Worm (Caenorhabditis elegans) whole organism, L3 larva: Measurements from ENCODE around the gene T19H5.7.
"Not testable (repeated sequence)": the region's sequence is repeated elsewhere in the genome, so short reads cannot be mapped to it uniquely, and the experiment has no call there.

ENCODE experiments used
- ZK546.5 ChIP-seq: sonication (generic microtip); optimal IDR thresholded peaks from 2 replicates; lab custom pipeline; 2017; ENCODE audit warnings: missing biosample characterization, missing genetic modification characterization
- ama-1 ChIP-seq: fragments of 150-350 bp; optimal IDR thresholded peaks from 2 replicates; lab custom pipeline; 2018
- ceh-16 ChIP-seq: sonication (generic microtip); optimal IDR thresholded peaks from 2 replicates; lab custom pipeline; 2017; ENCODE audit warnings: missing biosample characterization, missing genetic modification characterization
- ceh-28 ChIP-seq: fragments of 150-350 bp; optimal IDR thresholded peaks from 2 replicates; lab custom pipeline; 2014; ENCODE audit warnings: missing biosample characterization, missing genetic modification reagents, missing genetic modification characterization
- ceh-82 ChIP-seq: fragments of 150-350 bp; optimal IDR thresholded peaks from 2 replicates; lab custom pipeline; 2014; ENCODE audit warnings: missing biosample characterization, missing genetic modification characterization
- daf-12 ChIP-seq: fragments of 150-350 bp; optimal IDR thresholded peaks from 2 replicates; lab custom pipeline; 2014; ENCODE audit warnings: missing biosample characterization, missing genetic modification reagents, missing genetic modification characterization
- egl-27 ChIP-seq: sonication (generic microtip); optimal IDR thresholded peaks from 4 replicates; lab custom pipeline; 2017; ENCODE audit warnings: missing biosample characterization, missing genetic modification reagents, missing genetic modification characterization
- egl-5 ChIP-seq: fragments of 150-350 bp; optimal IDR thresholded peaks from 2 replicates; lab custom pipeline; 2017; ENCODE audit warnings: missing biosample characterization, missing genetic modification reagents, missing genetic modification characterization, inconsistent platforms
- elt-2 ChIP-seq: sonication (generic microtip); optimal IDR thresholded peaks from 2 replicates; lab custom pipeline; 2016; ENCODE audit warnings: missing genetic modification reagents, mild to moderate bottlenecking, missing genetic modification characterization, missing compliant biosample characterization
- elt-3 ChIP-seq, 3 experiments: fragments of 150-350 bp in 1 of 3; sonication (generic microtip) in 2 of 3; optimal IDR thresholded peaks; 2 replicates in 2 of 3; 4 replicates in 1 of 3; lab custom pipeline; 2014 to 2017; ENCODE audit warnings: missing biosample characterization in 3 of 3, missing genetic modification characterization in 3 of 3
- fkh-10 ChIP-seq: sonication (generic microtip); optimal IDR thresholded peaks from 2 replicates; lab custom pipeline; 2017; ENCODE audit warnings: missing biosample characterization, missing genetic modification reagents, missing genetic modification characterization
- fkh-2 ChIP-seq: fragments of 150-350 bp; optimal IDR thresholded peaks from 2 replicates; lab custom pipeline; 2014; ENCODE audit warnings: missing biosample characterization, missing genetic modification reagents, missing genetic modification characterization
- fos-1 ChIP-seq: fragments of 150-350 bp; optimal IDR thresholded peaks from 2 replicates; lab custom pipeline; 2014; ENCODE audit warnings: missing biosample characterization, missing genetic modification characterization
- jun-1 ChIP-seq: fragments of 150-350 bp; optimal IDR thresholded peaks from 2 replicates; lab custom pipeline; 2014; ENCODE audit warnings: missing biosample characterization, missing genetic modification reagents, missing genetic modification characterization
- lin-15B ChIP-seq: fragments of 150-350 bp; optimal IDR thresholded peaks from 2 replicates; lab custom pipeline; 2014; ENCODE audit warnings: missing biosample characterization, missing genetic modification characterization
- mdl-1 ChIP-seq: fragments of 150-350 bp; optimal IDR thresholded peaks from 2 replicates; lab custom pipeline; 2014; ENCODE audit warnings: missing biosample characterization, missing genetic modification characterization
- nfya-1 ChIP-seq: sonication (generic microtip); optimal IDR thresholded peaks from 2 replicates; lab custom pipeline; 2017; ENCODE audit warnings: missing genetic modification characterization, mild to moderate bottlenecking, missing compliant biosample characterization, antibody characterized with exemption, moderate library complexity; ENCODE audit not compliant: insufficient read depth
- nhr-11 ChIP-seq: fragments of 150-350 bp; optimal IDR thresholded peaks from 2 replicates; lab custom pipeline; 2014; ENCODE audit warnings: missing biosample characterization, missing genetic modification characterization
- nhr-12 ChIP-seq: fragments of 150-350 bp; optimal IDR thresholded peaks from 2 replicates; lab custom pipeline; 2014; ENCODE audit warnings: missing biosample characterization, missing genetic modification characterization
- nhr-25 ChIP-seq: sonication (generic microtip); optimal IDR thresholded peaks from 2 replicates; lab custom pipeline; 2017; ENCODE audit warnings: missing biosample characterization, missing genetic modification characterization
- nhr-28 ChIP-seq: fragments of 150-350 bp; optimal IDR thresholded peaks from 2 replicates; lab custom pipeline; 2014; ENCODE audit warnings: missing biosample characterization, missing genetic modification characterization
- nhr-43 ChIP-seq: sonication (generic microtip); optimal IDR thresholded peaks from 2 replicates; lab custom pipeline; 2016; ENCODE audit warnings: mild to moderate bottlenecking, missing genetic modification characterization, missing compliant biosample characterization; ENCODE audit not compliant: poor library complexity, severe bottlenecking
- nhr-67 ChIP-seq: fragments of 150-350 bp; optimal IDR thresholded peaks from 2 replicates; lab custom pipeline; 2014; ENCODE audit warnings: missing biosample characterization, missing genetic modification characterization
- nhr-76 ChIP-seq: fragments of 150-350 bp; sonication (generic microtip); optimal IDR thresholded peaks from 5 replicates; lab custom pipeline; 2014; ENCODE audit warnings: missing biosample characterization, missing genetic modification characterization
- pha-4 ChIP-seq: fragments of 150-350 bp; optimal IDR thresholded peaks from 2 replicates; lab custom pipeline; 2014; ENCODE audit warnings: missing biosample characterization, missing genetic modification reagents, missing genetic modification characterization
- pqm-1 ChIP-seq: fragments of 150-350 bp; optimal IDR thresholded peaks from 2 replicates; lab custom pipeline; 2017; ENCODE audit warnings: missing biosample characterization, missing genetic modification characterization, inconsistent platforms
- sea-2 ChIP-seq: fragments of 150-350 bp; sonication (generic microtip); optimal IDR thresholded peaks from 4 replicates; lab custom pipeline; 2014; ENCODE audit warnings: missing biosample characterization, missing genetic modification reagents, missing genetic modification characterization
- skn-1 ChIP-seq: fragments of 150-350 bp; optimal IDR thresholded peaks from 2 replicates; lab custom pipeline; 2014; ENCODE audit warnings: missing biosample characterization, missing genetic modification characterization
- ztf-11 ChIP-seq: fragments of 150-350 bp; optimal IDR thresholded peaks from 2 replicates; lab custom pipeline; 2014; ENCODE audit warnings: missing biosample characterization, missing genetic modification characterization
- ztf-4 ChIP-seq: fragments of 150-350 bp; optimal IDR thresholded peaks from 2 replicates; lab custom pipeline; 2014; ENCODE audit warnings: missing biosample characterization, missing genetic modification characterization

Gene T19H5.7

DNA sequence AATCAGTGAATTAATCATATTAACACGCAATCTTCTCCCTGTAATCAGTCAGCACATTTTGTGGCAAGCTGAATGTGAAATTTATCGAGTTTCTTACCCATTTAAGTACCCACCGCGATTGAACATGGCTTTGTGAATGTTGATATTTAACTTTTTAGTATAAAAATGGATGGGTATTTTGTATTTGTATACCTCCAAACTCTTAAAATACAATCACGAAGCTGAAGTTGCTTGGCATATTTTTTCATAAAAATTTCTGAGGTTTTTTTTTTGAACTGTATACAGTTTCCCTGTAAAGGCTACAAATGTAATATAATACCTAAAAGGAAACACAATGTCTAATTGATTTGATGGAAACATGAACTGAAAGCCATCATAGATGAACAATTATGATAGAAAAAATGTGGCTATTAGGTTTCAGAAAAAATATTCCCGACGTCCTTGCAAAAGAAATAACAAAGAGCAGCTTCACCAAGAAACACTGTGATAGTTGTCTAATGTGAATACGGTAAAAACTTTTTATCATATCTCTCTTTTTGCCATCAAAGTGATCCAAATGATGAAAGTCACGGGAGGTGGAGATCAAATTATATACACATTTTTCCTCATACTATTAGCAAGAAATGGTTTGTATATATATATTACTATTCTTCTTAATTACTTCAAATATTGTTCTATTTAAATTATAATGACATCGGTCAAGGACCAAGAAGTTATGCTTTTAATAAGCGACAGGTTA lies 5.4 kb downstream of the T19H5.7 start, which contains the start of the genes chil-25 and chil-26:
Gene chil-25 (minus strand): TSS at position 101 of the 739 bp plus-strand sequence.
Gene chil-26 (plus strand): TSS at position 689 of the 739 bp plus-strand sequence.
- TF ChIP-seq nhr-25 = no peak

DNA sequence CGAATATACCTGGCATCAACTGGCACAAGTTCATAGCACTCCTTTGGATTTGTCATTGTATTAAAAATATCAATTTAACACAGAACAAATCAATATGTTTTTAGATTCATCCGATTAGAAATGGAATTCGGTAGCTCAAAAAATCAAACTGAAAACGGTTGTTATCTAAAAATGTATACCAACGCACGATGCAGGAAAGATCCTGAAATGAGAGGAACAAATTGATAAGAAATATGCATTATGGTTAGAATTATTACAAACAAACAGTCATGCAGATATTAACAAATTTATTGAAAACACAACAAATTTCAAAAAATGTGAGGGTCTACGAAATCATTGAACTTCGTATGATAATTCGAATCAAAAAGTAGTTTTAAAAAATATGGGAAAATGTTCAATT lies 9.9 kb downstream of the T19H5.7 start, which contains the start of gene T19H5.6:
Gene T19H5.6 (minus strand): TSS at position 195 of the 400 bp plus-strand sequence.
- TF ChIP-seq fkh-10 = no peak
- TF ChIP-seq elt-2 (tag; lab: Kevin White, UChicago) = peak; percentile 71
- peak; percentile 52 for TF ChIP-seq pqm-1 (tag; lab: Kevin White, UChicago)
- TF ChIP-seq, all 47 proteins: peak for 2

DNA sequence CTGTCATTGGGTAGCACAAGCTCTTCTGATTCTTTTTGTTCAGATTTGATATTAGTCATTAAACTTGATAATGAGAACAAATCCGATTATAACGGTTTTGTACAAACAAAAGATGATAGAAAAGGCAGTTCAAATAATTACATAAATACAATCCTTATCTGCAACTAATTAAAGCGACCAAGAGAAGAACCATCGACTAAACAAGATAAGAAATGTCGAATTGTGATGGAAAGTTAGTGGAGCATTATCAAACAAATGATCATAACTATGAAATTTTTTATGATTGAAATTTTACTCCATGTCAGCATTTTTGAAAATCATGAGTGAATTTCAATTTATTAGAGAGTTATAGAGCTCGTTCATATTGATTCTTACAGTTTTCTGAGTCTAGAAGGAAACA lies 11.5 kb downstream of the T19H5.7 start, which contains the start of gene chil-23:
Gene chil-23 (minus strand): TSS at position 198 of the 400 bp plus-strand sequence.
- TF ChIP-seq egl-27 (tag; lab: Kevin White, UChicago) (no peak), elt-2 (tag; lab: Kevin White, UChicago) (peak; percentile 96), sea-2 (GFP tag; lab: Kevin White, UChicago) (no peak), ZK546.5 (no peak), ama-1 (lab: Kevin White, UChicago) (no peak), pqm-1 (tag; lab: Kevin White, UChicago) (peak; percentile 97), nhr-12 (no peak), egl-5 (tag; lab: Kevin White, UChicago) (no peak), ceh-28 (tag; lab: Kevin White, UChicago) (no peak), nhr-25 (no peak), jun-1 (tag; lab: Kevin White, UChicago) (peak; percentile 82), ztf-4 (tag; lab: Kevin White, UChicago) (no peak), nfya-1 (tag; lab: Kevin White, UChicago) (no peak), daf-12 (tag; lab: Kevin White, UChicago) (no peak), nhr-11 (tag; lab: Kevin White, UChicago) (no peak), pha-4 (tag; lab: Kevin White, UChicago) (peak; percentile 49)

DNA sequence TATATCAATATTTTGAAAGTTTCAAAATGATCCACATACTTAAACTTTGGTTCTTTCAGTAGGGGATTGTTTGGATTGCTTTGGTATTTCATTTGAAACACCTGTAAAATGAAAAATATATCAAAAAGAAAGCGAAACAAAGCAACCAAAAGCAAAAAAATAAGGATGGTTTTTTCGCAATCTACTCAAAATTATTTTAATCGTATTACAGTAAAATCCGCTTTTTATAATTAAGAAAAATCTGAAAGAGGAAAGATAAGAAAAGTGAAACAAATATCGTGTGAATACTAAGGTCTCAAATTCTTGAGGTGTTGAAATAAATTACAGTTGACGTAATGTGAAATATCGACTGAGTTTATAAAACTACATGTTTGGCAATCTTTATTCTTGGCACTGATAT lies 13.8 kb downstream of the T19H5.7 start, which contains the start of gene chil-22:
Gene chil-22 (minus strand): TSS at position 101 of the 400 bp plus-strand sequence.
- TF ChIP-seq ztf-4 (tag; lab: Kevin White, UChicago) = no peak
- no peak for TF ChIP-seq egl-5 (tag; lab: Kevin White, UChicago)
- no peak for TF ChIP-seq nhr-67
- TF ChIP-seq elt-2 (tag; lab: Kevin White, UChicago) = no peak
- TF ChIP-seq pha-4 (tag; lab: Kevin White, UChicago) = no peak
- no peak for TF ChIP-seq ama-1 (lab: Kevin White, UChicago)
- no peak for TF ChIP-seq nhr-76 (tag; lab: Kevin White, UChicago)
- TF ChIP-seq egl-27 (tag; lab: Kevin White, UChicago) = no peak
- TF ChIP-seq nhr-11 (tag; lab: Kevin White, UChicago) = no peak
- TF ChIP-seq ceh-16 = no peak
- TF ChIP-seq mdl-1 = no peak
- no peak for TF ChIP-seq nhr-43 (tag; lab: Kevin White, UChicago)
- no peak for TF ChIP-seq ZK546.5
- TF ChIP-seq nhr-28 (tag; lab: Kevin White, UChicago) = no peak
- TF ChIP-seq fkh-2 (tag; lab: Kevin White, UChicago) = no peak
- TF ChIP-seq sea-2 (GFP tag; lab: Kevin White, UChicago) = no peak
- TF ChIP-seq nfya-1 (tag; lab: Kevin White, UChicago) = no peak
- no peak for TF ChIP-seq ztf-11

DNA sequence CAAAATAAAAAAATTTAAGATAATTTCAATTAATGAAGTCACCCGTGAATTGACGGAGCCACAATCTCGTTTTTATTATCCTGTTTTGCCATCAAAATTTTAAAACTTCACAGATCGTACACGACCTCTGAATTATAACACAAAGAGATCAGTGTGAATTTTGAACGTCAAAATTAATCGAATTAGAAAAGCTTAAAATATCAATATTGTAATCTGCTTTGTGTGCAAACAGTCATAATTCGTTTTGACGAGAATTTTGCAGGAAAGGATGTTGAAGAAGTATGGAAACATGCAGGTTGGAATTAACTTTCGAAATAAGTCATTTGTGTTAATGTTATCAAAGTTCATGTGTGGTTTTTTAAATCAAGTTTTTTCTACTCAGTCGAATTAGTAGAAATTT lies 18.0 kb downstream of the T19H5.7 start, which contains the start of gene chil-21:
Gene chil-21 (minus strand): TSS at position 101 of the 400 bp plus-strand sequence.
- not testable (repeated sequence) for TF ChIP-seq lin-15B (tag; lab: Kevin White, UChicago); ceh-82; elt-3 (tag; optimal IDR thresholded peaks at IDR 0.05; lab: Kevin White, UChicago)

DNA sequence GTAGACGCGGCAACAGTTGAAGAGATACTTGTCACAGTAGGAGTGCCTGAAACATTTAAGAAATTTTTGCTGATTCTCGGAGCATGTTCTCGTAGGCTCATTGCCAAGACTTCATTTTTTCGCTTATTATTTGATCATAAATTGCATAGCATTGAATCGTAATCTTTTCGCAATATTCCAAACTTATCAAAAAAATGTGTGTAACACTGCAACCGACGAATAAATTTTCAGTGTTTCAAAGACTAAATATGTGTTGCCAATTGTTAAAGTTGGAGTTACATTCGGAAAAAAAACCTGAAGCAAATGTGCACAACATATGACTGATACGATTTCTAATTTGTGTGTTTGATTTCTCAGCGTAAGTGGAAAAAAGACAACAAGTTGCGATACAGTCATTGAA lies 20.4 kb downstream of the T19H5.7 start, which contains the start of gene R09D1.14:
Gene R09D1.14 (minus strand): TSS at position 101 of the 400 bp plus-strand sequence.
- TF ChIP-seq skn-1, daf-12, fos-1 (tag; lab: Kevin White, UChicago): not testable (repeated sequence)
